Fruit fly (Drosophila melanogaster) whole organism, embryonic: ENCODE measurements around the gene CG46313.

ENCODE experiments used
- Aef1 ChIP-seq: fragments of 200-800 bp; sonication (Bioruptor generic); IDR thresholded peaks from 3 replicates; pipeline ENCODE4 v1.3.6; 2022; ENCODE audit warnings: missing biosample characterization, missing genetic modification characterization
- CG11695 ChIP-seq: fragments of 200-800 bp; sonication (Bioruptor generic); IDR thresholded peaks from 3 replicates; pipeline ENCODE4 v1.3.6; 2022; ENCODE audit warnings: missing biosample characterization, missing genetic modification characterization
- CG1233 ChIP-seq: fragments of 200-800 bp; sonication (Bioruptor generic); optimal IDR thresholded peaks from 4 replicates; lab custom pipeline; 2018; ENCODE audit warnings: missing biosample characterization, mild to moderate bottlenecking, missing genetic modification characterization
- CG12659 ChIP-seq: fragments of 200-800 bp; sonication (Bioruptor generic); optimal IDR thresholded peaks from 3 replicates; lab custom pipeline; 2017; ENCODE audit warnings: mild to moderate bottlenecking, missing biosample characterization, missing genetic modification reagents, missing genetic modification characterization
- CG12769 ChIP-seq: fragments of 200-800 bp; sonication (Bioruptor generic); optimal IDR thresholded peaks from 2 replicates; lab custom pipeline; 2019; ENCODE audit warnings: missing biosample characterization, mild to moderate bottlenecking, missing genetic modification characterization, moderate library complexity
- CG13424 ChIP-seq: fragments of 200-800 bp; sonication (Bioruptor generic); optimal IDR thresholded peaks from 2 replicates; lab custom pipeline; 2019; ENCODE audit warnings: missing biosample characterization, mild to moderate bottlenecking, missing genetic modification characterization, moderate library complexity
- CG15269 ChIP-seq: fragments of 200-800 bp; sonication (Bioruptor generic); optimal IDR thresholded peaks from 2 replicates; lab custom pipeline; 2018; ENCODE audit warnings: missing biosample characterization, mild to moderate bottlenecking, missing genetic modification characterization, moderate library complexity
- CG15696 ChIP-seq: fragments of 200-800 bp; sonication (Bioruptor generic); optimal IDR thresholded peaks from 2 replicates; lab custom pipeline; 2019; ENCODE audit warnings: missing biosample characterization, mild to moderate bottlenecking, missing genetic modification characterization, moderate library complexity
- CG17186 ChIP-seq: fragments of 200-800 bp; sonication (Bioruptor generic); optimal IDR thresholded peaks from 3 replicates; lab custom pipeline; 2017; ENCODE audit warnings: missing biosample characterization, missing genetic modification reagents, missing genetic modification characterization
- CG17912 ChIP-seq: fragments of 200-800 bp; sonication (Bioruptor generic); optimal IDR thresholded peaks from 2 replicates; lab custom pipeline; 2018; ENCODE audit warnings: missing biosample characterization, mild to moderate bottlenecking, missing genetic modification characterization
- CG6272 ChIP-seq: fragments of 200-800 bp; sonication (Bioruptor generic); IDR thresholded peaks from 2 replicates; pipeline ENCODE4 v1.3.6; 2022; ENCODE audit warnings: missing biosample characterization, missing genetic modification characterization
- CG6683 ChIP-seq: fragments of 200-800 bp; sonication (Bioruptor generic); optimal IDR thresholded peaks from 2 replicates; lab custom pipeline; 2017; ENCODE audit warnings: missing biosample characterization, mild to moderate bottlenecking, missing genetic modification characterization, missing genetic modification reagents
- CG6813 ChIP-seq: fragments of 200-800 bp; sonication (Bioruptor generic); optimal IDR thresholded peaks from 2 replicates; lab custom pipeline; 2017; ENCODE audit warnings: missing biosample characterization, missing genetic modification characterization, mild to moderate bottlenecking, moderate library complexity, missing genetic modification reagents
- CG7839 ChIP-seq: fragments of 200-800 bp; sonication (Bioruptor generic); optimal IDR thresholded peaks from 3 replicates; lab custom pipeline; 2018; ENCODE audit warnings: missing biosample characterization, mild to moderate bottlenecking, missing genetic modification characterization, moderate library complexity
- CG8089 ChIP-seq: fragments of 200-800 bp; sonication (Bioruptor generic); optimal IDR thresholded peaks from 3 replicates; lab custom pipeline; 2016; ENCODE audit warnings: missing biosample characterization, missing genetic modification characterization
- CG8359 ChIP-seq: fragments of 200-800 bp; sonication (Bioruptor generic); optimal IDR thresholded peaks from 2 replicates; lab custom pipeline; 2017; ENCODE audit warnings: missing biosample characterization, mild to moderate bottlenecking, missing genetic modification characterization, borderline replicate concordance
- CG8765 ChIP-seq: fragments of 200-800 bp; sonication (Bioruptor generic); IDR thresholded peaks from 2 replicates; pipeline ENCODE4 v1.3.6; 2022; ENCODE audit warnings: missing biosample characterization, missing genetic modification characterization
- D19B ChIP-seq: fragments of 200-800 bp; sonication (Bioruptor generic); optimal IDR thresholded peaks from 2 replicates; lab custom pipeline; 2017; ENCODE audit warnings: missing biosample characterization, mild to moderate bottlenecking, missing genetic modification characterization
- Dip2 ChIP-seq: fragments of 200-800 bp; sonication (Bioruptor generic); IDR thresholded peaks from 2 replicates; pipeline ENCODE4 v1.3.6; 2022; ENCODE audit warnings: missing biosample characterization, missing genetic modification characterization
- Fer1 ChIP-seq: fragments of 200-800 bp; sonication (Bioruptor generic); optimal IDR thresholded peaks from 2 replicates; lab custom pipeline; 2017; ENCODE audit warnings: missing biosample characterization, mild to moderate bottlenecking, missing genetic modification characterization
- GATAe ChIP-seq: fragments of 200-800 bp; sonication (Bioruptor generic); conservative IDR thresholded peaks from 2 replicates; pipeline ENCODE4 v1.3.6; 2022; ENCODE audit warnings: missing biosample characterization, missing genetic modification characterization
- HLH3B ChIP-seq: fragments of 200-800 bp; sonication (Bioruptor generic); IDR thresholded peaks from 2 replicates; pipeline ENCODE4 v1.3.6; 2022; ENCODE audit warnings: missing biosample characterization, missing genetic modification characterization
- HLH54F ChIP-seq: fragments of 200-800 bp; sonication (Bioruptor generic); optimal IDR thresholded peaks from 3 replicates; lab custom pipeline; 2016; ENCODE audit warnings: missing biosample characterization, missing genetic modification characterization
- Hmr ChIP-seq: fragments of 200-800 bp; sonication (Bioruptor generic); optimal IDR thresholded peaks from 3 replicates; lab custom pipeline; 2017; ENCODE audit warnings: mild to moderate bottlenecking, missing biosample characterization, missing genetic modification reagents, missing genetic modification characterization
- MBD-R2 ChIP-seq: fragments of 200-800 bp; sonication (Bioruptor generic); IDR thresholded peaks from 2 replicates; pipeline ENCODE4 v1.3.6; 2022; ENCODE audit warnings: missing biosample characterization, missing genetic modification characterization
- NK7.1 ChIP-seq: fragments of 200-800 bp; sonication (Bioruptor generic); optimal IDR thresholded peaks from 3 replicates; lab custom pipeline; 2016; ENCODE audit warnings: missing biosample characterization, missing genetic modification characterization
- Neu2 ChIP-seq: fragments of 200-800 bp; sonication (Bioruptor generic); optimal IDR thresholded peaks from 3 replicates; lab custom pipeline; 2016; ENCODE audit warnings: missing biosample characterization, missing genetic modification characterization, borderline replicate concordance
- Oli ChIP-seq: fragments of 200-800 bp; sonication (Bioruptor generic); optimal IDR thresholded peaks from 2 replicates; lab custom pipeline; 2018; ENCODE audit warnings: missing biosample characterization, mild to moderate bottlenecking, missing genetic modification characterization, moderate library complexity
- Rfx ChIP-seq: fragments of 200-800 bp; sonication (Bioruptor generic); IDR thresholded peaks from 2 replicates; pipeline ENCODE4 v1.3.6; 2022; ENCODE audit warnings: missing biosample characterization, missing genetic modification characterization
- Rx ChIP-seq: fragments of 200-800 bp; sonication (Bioruptor generic); IDR thresholded peaks from 2 replicates; pipeline ENCODE4 v1.3.6; 2022; ENCODE audit warnings: missing biosample characterization, missing genetic modification characterization
- Scr ChIP-seq: fragments of 200-800 bp; sonication (Bioruptor generic); IDR thresholded peaks from 2 replicates; pipeline ENCODE4 v1.3.6; 2022; ENCODE audit warnings: missing biosample characterization, missing genetic modification characterization; ENCODE audit not compliant: partially characterized antibody
- Six4 ChIP-seq: fragments of 200-800 bp; sonication (Bioruptor generic); optimal IDR thresholded peaks from 2 replicates; lab custom pipeline; 2016; ENCODE audit warnings: missing biosample characterization, missing genetic modification characterization
- Spps ChIP-seq: fragments of 200-800 bp; sonication (Bioruptor generic); optimal IDR thresholded peaks from 2 replicates; lab custom pipeline; 2018; ENCODE audit warnings: missing biosample characterization, mild to moderate bottlenecking, missing genetic modification characterization
- Trl ChIP-seq, 3 experiments: fragments of >200 bp in 2 of 3; fragments of 200-800 bp in 1 of 3; sonication (Bioruptor generic) in 1 of 3; optimal IDR thresholded peaks; 2 replicates in 1 of 3; 3 replicates in 2 of 3; lab custom pipeline; 2016 to 2017; ENCODE audit warnings: missing biosample characterization in 1 of 3, missing genetic modification characterization in 1 of 3
- bbx ChIP-seq: fragments of 200-800 bp; sonication (Bioruptor generic); IDR thresholded peaks from 2 replicates; pipeline ENCODE4 v1.3.6; 2022; ENCODE audit warnings: missing biosample characterization, missing genetic modification characterization; ENCODE audit not compliant: partially characterized antibody
- cad ChIP-seq: fragments of >200 bp; optimal IDR thresholded peaks from 2 replicates; lab custom pipeline; 2017; ENCODE audit warnings: missing biosample characterization, missing genetic modification characterization
- cas ChIP-seq: fragments of 200-800 bp; sonication (Bioruptor generic); IDR thresholded peaks from 2 replicates; pipeline ENCODE4 v1.3.6; 2022; ENCODE audit warnings: missing biosample characterization, missing genetic modification characterization
- chn ChIP-seq: fragments of 200-800 bp; sonication (Bioruptor generic); optimal IDR thresholded peaks from 2 replicates; lab custom pipeline; 2016; ENCODE audit warnings: missing biosample characterization, missing genetic modification characterization
- disco-r ChIP-seq: fragments of 200-800 bp; sonication (Bioruptor generic); optimal IDR thresholded peaks from 2 replicates; lab custom pipeline; 2016; ENCODE audit warnings: missing biosample characterization, missing genetic modification characterization
- en ChIP-seq: fragments of 200-800 bp; sonication (Bioruptor generic); optimal IDR thresholded peaks from 2 replicates; lab custom pipeline; 2016; ENCODE audit warnings: missing biosample characterization, missing genetic modification characterization
- gfzf ChIP-seq: fragments of 200-800 bp; sonication (Bioruptor generic); optimal IDR thresholded peaks from 2 replicates; lab custom pipeline; 2016; ENCODE audit warnings: missing biosample characterization, mild to moderate bottlenecking, missing genetic modification characterization, moderate library complexity
- grau ChIP-seq: fragments of 200-800 bp; optimal IDR thresholded peaks from 3 replicates; lab custom pipeline; 2019; ENCODE audit warnings: missing biosample characterization, mild to moderate bottlenecking, missing genetic modification characterization, moderate library complexity
- hb ChIP-seq: fragments of 200-800 bp; sonication (Bioruptor generic); IDR thresholded peaks from 3 replicates; pipeline ENCODE4 v1.3.6; 2022; ENCODE audit warnings: missing biosample characterization, missing genetic modification characterization; ENCODE audit not compliant: partially characterized antibody
- jumu ChIP-seq: fragments of 200-800 bp; sonication (Bioruptor generic); optimal IDR thresholded peaks from 3 replicates; lab custom pipeline; 2016; ENCODE audit warnings: missing biosample characterization, missing genetic modification characterization
- peb ChIP-seq: fragments of 200-800 bp; sonication (Bioruptor generic); IDR thresholded peaks from 2 replicates; pipeline ENCODE4 v1.3.6; 2022; ENCODE audit warnings: missing biosample characterization, missing genetic modification characterization
- ro ChIP-seq: fragments of 200-800 bp; sonication (Bioruptor generic); IDR thresholded peaks from 2 replicates; pipeline ENCODE4 v1.3.6; 2022; ENCODE audit warnings: missing biosample characterization, missing genetic modification characterization
- salm ChIP-seq: fragments of 200-800 bp; sonication (Bioruptor generic); optimal IDR thresholded peaks from 2 replicates; lab custom pipeline; 2018; ENCODE audit warnings: missing biosample characterization, mild to moderate bottlenecking, missing genetic modification characterization
- slbo ChIP-seq: fragments of 200-800 bp; sonication (Bioruptor generic); IDR thresholded peaks from 2 replicates; pipeline ENCODE4 v1.3.6; 2022; ENCODE audit warnings: missing biosample characterization, missing genetic modification characterization
- tup ChIP-seq: fragments of 200-800 bp; sonication (Bioruptor generic); optimal IDR thresholded peaks from 2 replicates; lab custom pipeline; 2016; ENCODE audit warnings: missing biosample characterization, mild to moderate bottlenecking, missing genetic modification characterization, moderate library complexity

Gene CG46313

DNA sequence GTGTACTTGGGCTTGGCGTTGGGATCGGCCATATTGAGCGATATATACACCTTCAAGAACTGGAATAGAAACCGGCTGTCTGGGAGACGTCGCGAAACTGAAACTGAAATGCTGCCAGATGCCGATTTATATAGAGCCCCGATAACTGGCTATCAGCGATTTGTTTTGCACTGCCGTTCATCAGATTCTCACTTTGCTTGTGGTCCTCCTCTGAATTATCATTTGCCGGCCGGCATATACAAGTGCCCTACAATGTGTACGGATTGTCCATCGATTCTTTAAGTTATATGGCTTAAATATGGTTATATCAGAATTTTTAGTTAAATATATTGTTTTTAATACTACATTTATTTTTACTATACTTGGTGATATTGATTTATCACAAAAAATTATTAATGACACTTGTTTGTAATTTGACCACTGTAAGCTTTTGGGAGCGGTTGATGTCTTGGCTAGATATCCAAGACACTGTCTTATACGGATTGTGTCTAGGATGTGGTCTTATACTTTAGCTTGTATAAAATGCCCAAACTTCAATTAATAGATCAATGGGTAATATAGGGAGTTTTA is 10.2 kb downstream of the CG46313 start, which contains the start of gene CG31075 (continued):
- TF ChIP-seq jumu (GFP tag; lab: Kevin White, UChicago), result no peak
- peak; percentile 23 for TF ChIP-seq CG12769
- peak; percentile 77 for TF ChIP-seq Aef1 (GFP tag; lab: Robert Waterston, UW)
- TF ChIP-seq CG6813 (GFP tag; lab: Kevin White, UChicago), result peak; percentile 52
- TF ChIP-seq CG17912 (GFP tag; lab: Kevin White, UChicago), result no peak
- TF ChIP-seq CG11695 (GFP tag; lab: Robert Waterston, UW), result peak; percentile 47; the same call in 1 of the 3 replicates
- no peak for TF ChIP-seq Six4 (GFP tag; lab: Kevin White, UChicago)
- TF ChIP-seq Spps (tag; lab: Kevin White, UChicago), result no peak
- no peak for TF ChIP-seq Oli (tag; lab: Kevin White, UChicago)
- peak; percentile 17 for TF ChIP-seq CG12659 (GFP tag; lab: Kevin White, UChicago)
- TF ChIP-seq CG15696 (tag; lab: Kevin White, UChicago), result no peak
- no peak for TF ChIP-seq gfzf (GFP tag; lab: Kevin White, UChicago)
- peak; percentile 17; the same call in 1 of the 2 replicates for TF ChIP-seq GATAe
- no peak for TF ChIP-seq CG8359
- TF ChIP-seq CG8089, result no peak
- TF ChIP-seq Trl (optimal IDR thresholded peaks at IDR 0.05; lab: Kevin White, UChicago), result no peak
- no peak for TF ChIP-seq Trl (GFP tag; optimal IDR thresholded peaks at IDR 0.05; lab: Kevin White, UChicago)
- no peak for TF ChIP-seq Rx (GFP tag; lab: Robert Waterston, UW)
- TF ChIP-seq chn, result no peak
- TF ChIP-seq Dip2 (GFP tag; lab: Robert Waterston, UW), result no peak
- TF ChIP-seq MBD-R2 (GFP tag; lab: Robert Waterston, UW), result peak; percentile 74; the same call in 1 of the 2 replicates
- no peak for TF ChIP-seq CG17186
- TF ChIP-seq CG1233 (GFP tag; lab: Kevin White, UChicago), result peak; percentile 36
- peak; percentile 75 for TF ChIP-seq Fer1 (GFP tag; lab: Kevin White, UChicago)
- no peak for TF ChIP-seq tup
- peak; percentile 56 for TF ChIP-seq grau (tag; lab: Kevin White, UChicago)
- peak; percentile 83 for TF ChIP-seq slbo (GFP tag; lab: Robert Waterston, UW)
- no peak for TF ChIP-seq CG6272 (GFP tag; lab: Robert Waterston, UW)
- TF ChIP-seq salm, result no peak
- TF ChIP-seq CG7839, result peak; percentile 69
- TF ChIP-seq NK7.1 (GFP tag; lab: Kevin White, UChicago), result no peak
- no peak for TF ChIP-seq disco-r (GFP tag; lab: Kevin White, UChicago)
- TF ChIP-seq HLH54F (GFP tag; lab: Kevin White, UChicago), result peak; percentile 7

DNA sequence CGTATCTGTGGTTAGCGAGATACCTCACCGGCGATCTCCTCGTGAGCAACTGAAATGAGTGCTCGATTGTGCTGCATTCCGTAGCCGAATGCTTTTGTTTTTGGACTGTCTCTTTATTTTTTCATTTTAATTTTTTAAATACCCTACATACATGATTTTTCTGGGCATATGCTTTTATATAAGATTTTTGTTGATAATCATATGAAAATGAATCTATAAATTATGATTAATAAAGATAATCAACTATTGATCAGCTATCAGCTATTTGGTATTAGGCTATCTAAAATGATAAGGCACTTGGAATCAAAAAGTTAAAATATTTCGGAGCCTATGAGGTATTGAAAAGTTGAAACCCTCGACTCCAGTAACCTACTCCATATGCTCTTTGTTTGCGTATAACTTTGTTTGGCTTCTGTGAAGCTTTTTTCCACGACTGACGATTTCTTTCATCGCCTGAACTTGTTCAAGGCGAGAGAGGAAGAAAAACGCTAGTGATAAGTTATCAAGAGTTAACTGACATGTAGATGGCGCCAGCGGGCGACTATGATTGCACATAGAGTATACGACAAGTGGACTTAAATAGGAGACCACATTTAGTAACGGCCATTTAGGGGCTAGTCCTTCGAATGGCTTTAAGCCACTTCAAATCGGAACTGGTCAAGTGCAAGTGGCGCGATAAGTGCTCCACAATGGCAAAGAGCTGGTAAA is 11.6 kb downstream of the CG46313 start, which contains the start of gene CG31076:
TSS of gene CG31076 (minus strand) at position 51 of the 708 bp plus-strand sequence.
- TF ChIP-seq grau (tag; lab: Kevin White, UChicago), result no peak
- TF ChIP-seq Spps (tag; lab: Kevin White, UChicago), result no peak
- TF ChIP-seq ro (GFP tag; lab: Robert Waterston, UW), result no peak
- TF ChIP-seq Neu2 (GFP tag; lab: Kevin White, UChicago), result no peak
- 0 out of 2 replicates have a peak, but pooled peaks have one; percentile 19 for TF ChIP-seq cas (GFP tag; lab: Robert Waterston, UW)
- TF ChIP-seq CG13424 (tag; lab: Kevin White, UChicago), result peak; percentile 49
- no peak for TF ChIP-seq cad (GFP tag; lab: Kevin White, UChicago)
- TF ChIP-seq en (GFP tag; lab: Kevin White, UChicago), result no peak
- peak; percentile 92 for TF ChIP-seq D19B
- no peak for TF ChIP-seq CG6683 (GFP tag; lab: Kevin White, UChicago)
- no peak for TF ChIP-seq CG8765 (GFP tag; lab: Robert Waterston, UW)
- no peak for TF ChIP-seq Rfx (GFP tag; lab: Robert Waterston, UW)
- TF ChIP-seq hb (GFP tag; lab: Robert Waterston, UW), result no peak
- peak; percentile 47 for TF ChIP-seq CG15269 (tag; lab: Kevin White, UChicago)
- peak; percentile 18 for TF ChIP-seq Hmr (GFP tag; lab: Kevin White, UChicago)
- no peak for TF ChIP-seq Scr (GFP tag; lab: Robert Waterston, UW)
- no peak for TF ChIP-seq peb
- TF ChIP-seq HLH3B, result peak; percentile 42
- no peak for TF ChIP-seq bbx
